Fruit fly (Drosophila melanogaster): ENCODE data around the gene betaNACtes1.

The betaNACtes1 gene

dm6 chrX:14215834-14216233 is 43.4 kb upstream of the betaNACtes1 start (continued):
- peak; percentile 63 for TF ChIP-seq Med (GFP tag)

- TF ChIP-seq CG11504 (tag; optimal IDR thresholded peaks at IDR 0.05) (peak; percentile 67), Blimp-1 (GFP tag; optimal IDR thresholded peaks at IDR 0.05) (peak; percentile 26), CG6254 (GFP tag; optimal IDR thresholded peaks at IDR 0.05) (peak; percentile 37), CG2199 (GFP tag; IDR thresholded peaks at IDR 0.05) (no peak), Fer3 (tag; optimal IDR thresholded peaks at IDR 0.05) (peak; percentile 36), CG18619 (GFP tag; optimal IDR thresholded peaks at IDR 0.05) (peak; percentile 51), Xrp1 (GFP tag; IDR thresholded peaks at IDR 0.05) (0 out of 2 replicates have a peak, but pooled peaks have one; percentile 19), Hr39 (optimal IDR thresholded peaks at IDR 0.05) (no peak), row (GFP tag; IDR thresholded peaks at IDR 0.05) (peak; percentile 53), CG5180 (GFP tag; optimal IDR thresholded peaks at IDR 0.05) (peak; percentile 20), gem (tag; optimal IDR thresholded peaks at IDR 0.05) (peak; percentile 69), sob (GFP tag; IDR thresholded peaks at IDR 0.05) (0 out of 2 replicates have a peak, but pooled peaks have one; percentile 18), al (GFP tag; IDR thresholded peaks at IDR 0.05) (peak; percentile 49), CG11696 (GFP tag; IDR thresholded peaks at IDR 0.05) (peak; percentile 72), sens (GFP tag) (peak; percentile 54), lmd (GFP tag; IDR thresholded peaks at IDR 0.05) (peak; percentile 43; the same call in 1 of the 2 replicates), CG4707 (GFP tag; optimal IDR thresholded peaks at IDR 0.05) (no peak), cwo (GFP tag; optimal IDR thresholded peaks at IDR 0.05) (peak; percentile 45), CG8290 (GFP tag; optimal IDR thresholded peaks at IDR 0.05) (no peak), CG8290 (tag; optimal IDR thresholded peaks at IDR 0.05) (no peak), CG4617 (GFP tag; optimal IDR thresholded peaks at IDR 0.05; ENCODE audit: borderline replicate concordance) (no peak), CG11093 (GFP tag; IDR thresholded peaks at IDR 0.05) (0 out of 3 replicates have a peak, but pooled peaks have one; percentile 30), CG18262 (tag; optimal IDR thresholded peaks at IDR 0.05) (peak; percentile 34), slou (GFP tag; optimal IDR thresholded peaks at IDR 0.05) (no peak), CG16779 (GFP tag; IDR thresholded peaks at IDR 0.05) (no peak), CG30403 (GFP tag; optimal IDR thresholded peaks at IDR 0.05) (peak; percentile 27), CG13424 (tag; optimal IDR thresholded peaks at IDR 0.05) (peak; percentile 46), CG13624 (GFP tag; optimal IDR thresholded peaks at IDR 0.05) (peak; percentile 5), ind (GFP tag; optimal IDR thresholded peaks at IDR 0.05) (peak; percentile 24), Ets65A (GFP tag) (peak; percentile 17), Med (GFP tag) (peak; percentile 77), Doc3 (GFP tag; IDR thresholded peaks at IDR 0.05; ENCODE audit: partially characterized antibody) (no peak), H2.0 (GFP tag; IDR thresholded peaks at IDR 0.05) (peak; percentile 36; the same call in 1 of the 2 replicates), PHDP (tag; optimal IDR thresholded peaks at IDR 0.05) (peak; percentile 67), CG15514 (GFP tag; optimal IDR thresholded peaks at IDR 0.05) (peak; percentile 19), crc (GFP tag; optimal IDR thresholded peaks at IDR 0.05) (no peak), tio (GFP tag; optimal IDR thresholded peaks at IDR 0.05) (peak; percentile 19), cato (GFP tag; optimal IDR thresholded peaks at IDR 0.05; ENCODE audit: borderline replicate concordance) (no peak), CG9727 (GFP tag; optimal IDR thresholded peaks at IDR 0.05) (peak; percentile 54), CG31224 (GFP tag; IDR thresholded peaks at IDR 0.05) (0 out of 2 replicates have a peak, but pooled peaks have one; percentile 23), CG9609 (GFP tag; optimal IDR thresholded peaks at IDR 0.05) (no peak), CG2120 (GFP tag; optimal IDR thresholded peaks at IDR 0.05) (peak; percentile 21), Hr3 (GFP tag; optimal IDR thresholded peaks at IDR 0.05) (peak; percentile 2), ewg (GFP tag; optimal IDR thresholded peaks at IDR 0.05) (peak; percentile 14), caup (GFP tag; optimal IDR thresholded peaks at IDR 0.05; ENCODE audit: severe bottlenecking) (peak; percentile 66), CG15696 (tag; optimal IDR thresholded peaks at IDR 0.05) (peak; percentile 6)
Measured at dm6 chrX:14214505-14215449, 42.4 kb upstream of the betaNACtes1 start.

Measured in whole organism, embryonic.